Fruit fly (Drosophila melanogaster) whole organism, embryonic: ENCODE data around the gene how.

Experiments used
- Abd-B ChIP-seq: fragments of 200-800 bp; sonication (Bioruptor generic); optimal IDR thresholded peaks from 2 replicates; lab custom pipeline; 2018; ENCODE audit warnings: missing biosample characterization, mild to moderate bottlenecking, missing genetic modification characterization, moderate library complexity
- Asciz ChIP-seq: fragments of 200-800 bp; sonication (Bioruptor generic); optimal IDR thresholded peaks from 2 replicates; lab custom pipeline; 2017; ENCODE audit warnings: missing biosample characterization, mild to moderate bottlenecking, missing genetic modification characterization, missing genetic modification reagents
- CG10147 ChIP-seq: fragments of 200-800 bp; sonication (Bioruptor generic); optimal IDR thresholded peaks from 2 replicates; lab custom pipeline; 2019; ENCODE audit warnings: missing biosample characterization, mild to moderate bottlenecking, missing genetic modification characterization, moderate library complexity
- CG1024 ChIP-seq: fragments of 200-800 bp; sonication (Bioruptor generic); IDR thresholded peaks from 2 replicates; pipeline ENCODE4 v1.3.6; 2022; ENCODE audit warnings: missing biosample characterization, missing genetic modification characterization
- CG14050 ChIP-seq: fragments of 200-800 bp; sonication (Bioruptor generic); IDR thresholded peaks from 3 replicates; pipeline ENCODE4 v1.3.6; 2022; ENCODE audit warnings: missing biosample characterization, missing genetic modification characterization
- CG15514 ChIP-seq: fragments of 200-800 bp; sonication (Bioruptor generic); optimal IDR thresholded peaks from 3 replicates; lab custom pipeline; 2017; ENCODE audit warnings: missing biosample characterization, missing genetic modification characterization, mild to moderate bottlenecking, moderate library complexity, missing genetic modification reagents
- CG17186 ChIP-seq: fragments of 200-800 bp; sonication (Bioruptor generic); optimal IDR thresholded peaks from 3 replicates; lab custom pipeline; 2017; ENCODE audit warnings: missing biosample characterization, missing genetic modification reagents, missing genetic modification characterization
- CG17612 ChIP-seq: fragments of 200-800 bp; sonication (Bioruptor generic); IDR thresholded peaks from 2 replicates; pipeline ENCODE4 v1.3.6; 2022; ENCODE audit warnings: missing biosample characterization, missing genetic modification characterization
- CG17829 ChIP-seq: fragments of 200-800 bp; optimal IDR thresholded peaks from 2 replicates; lab custom pipeline; 2019; ENCODE audit warnings: missing biosample characterization, mild to moderate bottlenecking, missing genetic modification characterization, moderate library complexity
- CG17912 ChIP-seq: fragments of 200-800 bp; sonication (Bioruptor generic); optimal IDR thresholded peaks from 2 replicates; lab custom pipeline; 2018; ENCODE audit warnings: missing biosample characterization, mild to moderate bottlenecking, missing genetic modification characterization
- CG18011 ChIP-seq: fragments of 200-800 bp; sonication (Bioruptor generic); optimal IDR thresholded peaks from 2 replicates; lab custom pipeline; 2017; ENCODE audit warnings: missing biosample characterization, missing genetic modification characterization, mild to moderate bottlenecking, moderate library complexity, missing genotype
- CG30020 ChIP-seq: fragments of 200-800 bp; optimal IDR thresholded peaks from 2 replicates; lab custom pipeline; 2019; ENCODE audit warnings: missing biosample characterization, mild to moderate bottlenecking, missing genetic modification characterization, moderate library complexity
- CG33557 ChIP-seq: fragments of 200-800 bp; sonication (Bioruptor generic); optimal IDR thresholded peaks from 2 replicates; lab custom pipeline; 2019; ENCODE audit warnings: missing biosample characterization, mild to moderate bottlenecking, missing genetic modification characterization, moderate library complexity
- CG43689 ChIP-seq: fragments of 200-800 bp; sonication (Bioruptor generic); IDR thresholded peaks from 2 replicates; pipeline ENCODE4 v1.3.6; 2022; ENCODE audit warnings: missing biosample characterization, missing genetic modification characterization
- CG5953 ChIP-seq: fragments of 200-800 bp; sonication (Bioruptor generic); IDR thresholded peaks from 2 replicates; pipeline ENCODE4 v1.3.6; 2022; ENCODE audit warnings: missing biosample characterization, missing genetic modification characterization
- CG8089 ChIP-seq: fragments of 200-800 bp; sonication (Bioruptor generic); optimal IDR thresholded peaks from 3 replicates; lab custom pipeline; 2016; ENCODE audit warnings: missing biosample characterization, missing genetic modification characterization
- CG9932 ChIP-seq: fragments of 200-800 bp; sonication (Bioruptor generic); IDR thresholded peaks from 2 replicates; pipeline ENCODE4 v1.3.6; 2022; ENCODE audit warnings: missing biosample characterization, missing genetic modification characterization
- E2f1 ChIP-seq: fragments of 200-800 bp; sonication (Bioruptor generic); IDR thresholded peaks from 2 replicates; pipeline ENCODE4 v1.3.6; 2022; ENCODE audit warnings: missing biosample characterization, missing genetic modification characterization
- H2.0 ChIP-seq: fragments of 200-800 bp; sonication (Bioruptor generic); IDR thresholded peaks from 2 replicates; pipeline ENCODE4 v1.3.6; 2022; ENCODE audit warnings: missing biosample characterization, missing genetic modification characterization
- HLH3B ChIP-seq: fragments of 200-800 bp; sonication (Bioruptor generic); IDR thresholded peaks from 2 replicates; pipeline ENCODE4 v1.3.6; 2022; ENCODE audit warnings: missing biosample characterization, missing genetic modification characterization
- Kr ChIP-seq: fragments of 200-800 bp; sonication (Bioruptor generic); optimal IDR thresholded peaks from 2 replicates; lab custom pipeline; 2017; ENCODE audit warnings: missing biosample characterization, mild to moderate bottlenecking, missing genetic modification characterization
- Lim3 ChIP-seq: fragments of 200-800 bp; sonication (Bioruptor generic); IDR thresholded peaks from 2 replicates; pipeline ENCODE4 v1.3.6; 2022; ENCODE audit warnings: missing biosample characterization, missing genetic modification characterization
- MTF-1 ChIP-seq: fragments of 200-800 bp; sonication (Bioruptor generic); optimal IDR thresholded peaks from 2 replicates; lab custom pipeline; 2018; ENCODE audit warnings: missing biosample characterization, mild to moderate bottlenecking, missing genetic modification characterization, borderline replicate concordance
- Max ChIP-seq: fragments of 200-800 bp; sonication (Bioruptor generic); optimal IDR thresholded peaks from 2 replicates; lab custom pipeline; 2016; ENCODE audit warnings: missing biosample characterization, mild to moderate bottlenecking, missing genetic modification characterization
- Mrtf ChIP-seq: fragments of 200-800 bp; sonication (Bioruptor generic); IDR thresholded peaks from 3 replicates; pipeline ENCODE4 v1.3.6; 2022; ENCODE audit warnings: missing biosample characterization, missing genetic modification characterization
- Oaz ChIP-seq: fragments of 200-800 bp; sonication (Bioruptor generic); IDR thresholded peaks from 2 replicates; pipeline ENCODE4 v1.3.6; 2022; ENCODE audit warnings: missing biosample characterization, missing genetic modification characterization
- Poxn ChIP-seq: fragments of 200-800 bp; sonication (Bioruptor generic); IDR thresholded peaks from 2 replicates; pipeline ENCODE4 v1.3.6; 2022; ENCODE audit warnings: missing biosample characterization, missing genetic modification characterization
- Sox100B ChIP-seq: fragments of 200-800 bp; sonication (Bioruptor generic); optimal IDR thresholded peaks from 3 replicates; lab custom pipeline; 2018; ENCODE audit warnings: missing biosample characterization, mild to moderate bottlenecking, missing genetic modification characterization
- Xbp1 ChIP-seq: fragments of 200-800 bp; sonication (Bioruptor generic); optimal IDR thresholded peaks from 3 replicates; lab custom pipeline; 2016; ENCODE audit warnings: missing biosample characterization, mild to moderate bottlenecking, missing genetic modification characterization
- YL-1 ChIP-seq: fragments of 200-800 bp; sonication (Bioruptor generic); optimal IDR thresholded peaks from 3 replicates; lab custom pipeline; 2017; ENCODE audit warnings: missing biosample characterization, mild to moderate bottlenecking, missing genetic modification characterization
- bigmax ChIP-seq: fragments of 200-800 bp; sonication (Bioruptor generic); optimal IDR thresholded peaks from 2 replicates; lab custom pipeline; 2018; ENCODE audit warnings: missing biosample characterization, mild to moderate bottlenecking, missing genetic modification characterization
- fd96Cb ChIP-seq: fragments of 200-800 bp; sonication (Bioruptor generic); optimal IDR thresholded peaks from 2 replicates; lab custom pipeline; 2018; ENCODE audit warnings: missing biosample characterization, mild to moderate bottlenecking, missing genetic modification characterization, moderate library complexity
- gce ChIP-seq: fragments of 200-800 bp; sonication (Bioruptor generic); IDR thresholded peaks from 3 replicates; pipeline ENCODE4 v1.3.6; 2022; ENCODE audit warnings: missing biosample characterization, missing genetic modification characterization
- gfzf ChIP-seq: fragments of 200-800 bp; sonication (Bioruptor generic); optimal IDR thresholded peaks from 2 replicates; lab custom pipeline; 2016; ENCODE audit warnings: missing biosample characterization, mild to moderate bottlenecking, missing genetic modification characterization, moderate library complexity
- hth ChIP-seq: fragments of >200 bp; optimal IDR thresholded peaks from 2 replicates; lab custom pipeline; 2017; ENCODE audit warnings: inconsistent platforms
- ind ChIP-seq: fragments of 200-800 bp; sonication (Bioruptor generic); optimal IDR thresholded peaks from 3 replicates; lab custom pipeline; 2016; ENCODE audit warnings: missing biosample characterization, missing genetic modification characterization
- kah ChIP-seq: fragments of 200-800 bp; sonication (Bioruptor generic); optimal IDR thresholded peaks from 2 replicates; lab custom pipeline; 2018; ENCODE audit warnings: missing biosample characterization, mild to moderate bottlenecking, missing genetic modification characterization
- oc ChIP-seq: fragments of 200-800 bp; sonication (Bioruptor generic); optimal IDR thresholded peaks from 2 replicates; lab custom pipeline; 2018; ENCODE audit warnings: missing biosample characterization, mild to moderate bottlenecking, missing genetic modification characterization, moderate library complexity
- otp ChIP-seq: fragments of 200-800 bp; sonication (Bioruptor generic); IDR thresholded peaks from 3 replicates; pipeline ENCODE4, ENCODE4 v1.3.6; 2022; ENCODE audit warnings: missing biosample characterization, missing genetic modification characterization
- pb ChIP-seq: fragments of 200-800 bp; sonication (Bioruptor generic); optimal IDR thresholded peaks from 3 replicates; lab custom pipeline; 2016; ENCODE audit warnings: missing biosample characterization, missing genetic modification characterization
- phol ChIP-seq: fragments of 200-800 bp; sonication (Bioruptor generic); optimal IDR thresholded peaks from 3 replicates; lab custom pipeline; 2018; ENCODE audit warnings: missing biosample characterization, mild to moderate bottlenecking, missing genetic modification characterization, moderate library complexity
- pros ChIP-seq: fragments of 200-800 bp; sonication (Bioruptor generic); optimal IDR thresholded peaks from 3 replicates; lab custom pipeline; 2019; ENCODE audit warnings: missing biosample characterization, mild to moderate bottlenecking, missing genetic modification characterization, moderate library complexity
- psq ChIP-seq: fragments of 200-800 bp; sonication (Bioruptor generic); optimal IDR thresholded peaks from 2 replicates; lab custom pipeline; 2017; ENCODE audit warnings: missing biosample characterization, missing genetic modification characterization
- pzg ChIP-seq: fragments of 200-800 bp; sonication (Bioruptor generic); optimal IDR thresholded peaks from 3 replicates; lab custom pipeline; 2018; ENCODE audit warnings: missing biosample characterization, mild to moderate bottlenecking, missing genetic modification characterization, moderate library complexity
- row ChIP-seq: fragments of 200-800 bp; sonication (Bioruptor generic); IDR thresholded peaks from 3 replicates; pipeline ENCODE4 v1.3.6; 2022; ENCODE audit warnings: missing biosample characterization, missing genetic modification characterization
- sim ChIP-seq: fragments of 200-800 bp; sonication (Bioruptor generic); IDR thresholded peaks from 2 replicates; pipeline ENCODE4 v1.3.6; 2022; ENCODE audit warnings: missing biosample characterization, missing genetic modification characterization
- slp2 ChIP-seq: fragments of 200-800 bp; sonication (Bioruptor generic); optimal IDR thresholded peaks from 2 replicates; lab custom pipeline; 2016; ENCODE audit warnings: missing biosample characterization, missing genetic modification characterization
- sna ChIP-seq: fragments of 200-800 bp; sonication (Bioruptor generic); IDR thresholded peaks from 2 replicates; pipeline ENCODE4 v1.3.6; 2022; ENCODE audit warnings: missing biosample characterization, missing genetic modification characterization; ENCODE audit not compliant: partially characterized antibody
- tin ChIP-seq: fragments of 200-800 bp; sonication (Bioruptor generic); optimal IDR thresholded peaks from 3 replicates; lab custom pipeline; 2016; ENCODE audit warnings: missing biosample characterization, missing genetic modification characterization
- trh ChIP-seq: fragments of 200-800 bp; sonication (Bioruptor generic); optimal IDR thresholded peaks from 2 replicates; lab custom pipeline; 2016; ENCODE audit warnings: missing biosample characterization, missing genetic modification characterization
- ttk ChIP-seq: fragments of 200-800 bp; sonication (Bioruptor generic); IDR thresholded peaks from 2 replicates; pipeline ENCODE4 v2.1.2; 2022; ENCODE audit warnings: missing biosample characterization, missing genetic modification characterization
- z ChIP-seq: fragments of 200-800 bp; sonication (Bioruptor generic); IDR thresholded peaks from 3 replicates; pipeline ENCODE4 v1.3.6; 2022; ENCODE audit warnings: missing biosample characterization, missing genetic modification characterization

how gene

DNA sequence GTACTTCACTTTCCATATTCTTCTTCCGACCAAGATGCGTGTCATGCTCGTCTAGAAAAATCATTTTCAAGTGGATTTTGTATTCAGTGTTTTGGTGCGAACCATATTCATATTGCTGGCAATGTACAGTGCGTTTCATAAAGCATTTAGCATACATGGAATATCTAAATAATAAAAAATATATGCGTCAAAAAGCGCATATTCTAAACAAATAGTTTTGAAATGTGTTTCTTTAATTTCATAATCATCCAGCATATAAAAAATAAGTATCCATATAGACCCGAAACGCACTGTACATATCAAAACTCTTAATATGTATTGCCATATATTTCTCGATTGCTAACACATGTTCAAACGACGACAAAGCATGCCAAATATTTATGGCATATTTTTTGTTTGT lies 79.2 kb downstream of the how start (continued):
- peak; percentile 80 for TF ChIP-seq ind (GFP tag; lab: Kevin White, UChicago)
- peak; percentile 31; the same call in 1 of the 2 replicates for TF ChIP-seq H2.0 (GFP tag; lab: Robert Waterston, UW)
- TF ChIP-seq CG33557: no peak
- no peak for TF ChIP-seq slp2 (GFP tag; lab: Kevin White, UChicago)
- TF ChIP-seq CG1024 (GFP tag; lab: Robert Waterston, UW): no peak
- no peak for TF ChIP-seq tin
- TF ChIP-seq CG14050: 0 out of 3 replicates have a peak, but pooled peaks have one; percentile 11
- TF ChIP-seq Lim3 (GFP tag; lab: Robert Waterston, UW): no peak
- no peak for TF ChIP-seq sna (GFP tag; lab: Robert Waterston, UW)
- TF ChIP-seq kah (GFP tag; lab: Kevin White, UChicago): no peak
- TF ChIP-seq MTF-1 (GFP tag; lab: Kevin White, UChicago): no peak
- no peak for TF ChIP-seq CG17612 (GFP tag; lab: Robert Waterston, UW)
- TF ChIP-seq HLH3B (GFP tag; lab: Robert Waterston, UW): peak; percentile 66
- no peak for TF ChIP-seq pros (GFP tag; lab: Kevin White, UChicago)
- TF ChIP-seq sim (GFP tag; lab: Robert Waterston, UW): no peak
- no peak for TF ChIP-seq CG43689 (GFP tag; lab: Robert Waterston, UW)
- TF ChIP-seq fd96Cb: peak; percentile 57
- TF ChIP-seq CG17186: no peak
- TF ChIP-seq otp (GFP tag; lab: Robert Waterston, UW): no peak
- no peak for TF ChIP-seq hth (lab: Kevin White, UChicago)
- TF ChIP-seq row (GFP tag; lab: Robert Waterston, UW): peak; percentile 76
- TF ChIP-seq CG10147: peak; percentile 59
- no peak for TF ChIP-seq z
- peak; percentile 57 for TF ChIP-seq E2f1
- TF ChIP-seq CG9932: peak; percentile 88
- TF ChIP-seq ttk: peak; percentile 56
- TF ChIP-seq oc (tag; lab: Kevin White, UChicago): no peak
- TF ChIP-seq Kr: no peak
- TF ChIP-seq Oaz (GFP tag; lab: Robert Waterston, UW): 0 out of 2 replicates have a peak, but pooled peaks have one; percentile 42
- no peak for TF ChIP-seq CG30020
- peak; percentile 30 for TF ChIP-seq Asciz
- TF ChIP-seq Xbp1 (GFP tag; lab: Kevin White, UChicago): peak; percentile 37
- peak; percentile 5 for TF ChIP-seq trh (GFP tag; lab: Kevin White, UChicago)
- no peak for TF ChIP-seq pb (GFP tag; lab: Kevin White, UChicago)
- TF ChIP-seq CG17829 (tag; lab: Kevin White, UChicago): no peak
- no peak for TF ChIP-seq pzg
- TF ChIP-seq gce: no peak
- TF ChIP-seq Max: no peak
- TF ChIP-seq psq: no peak
- TF ChIP-seq YL-1 (GFP tag; lab: Kevin White, UChicago): no peak
- TF ChIP-seq CG8089 (GFP tag; lab: Kevin White, UChicago): no peak
- no peak for TF ChIP-seq bigmax (GFP tag; lab: Kevin White, UChicago)
- TF ChIP-seq Mrtf (GFP tag; lab: Robert Waterston, UW): peak; percentile 60; the same call in 1 of the 3 replicates
- peak; percentile 69 for TF ChIP-seq Abd-B
- TF ChIP-seq phol (tag; lab: Kevin White, UChicago): no peak
- no peak for TF ChIP-seq gfzf (GFP tag; lab: Kevin White, UChicago)
- no peak for TF ChIP-seq CG18011 (GFP tag; lab: Kevin White, UChicago)
- TF ChIP-seq CG15514 (GFP tag; lab: Kevin White, UChicago): peak; percentile 29
- TF ChIP-seq CG5953 (GFP tag; lab: Robert Waterston, UW): no peak
- no peak for TF ChIP-seq CG17912 (GFP tag; lab: Kevin White, UChicago)
- TF ChIP-seq Poxn (GFP tag; lab: Robert Waterston, UW): no peak
- TF ChIP-seq Sox100B (GFP tag; lab: Kevin White, UChicago): peak; percentile 37
